1 fruit fly cellular context compared by ENCODE assay signal in the genomic region with DNA sequence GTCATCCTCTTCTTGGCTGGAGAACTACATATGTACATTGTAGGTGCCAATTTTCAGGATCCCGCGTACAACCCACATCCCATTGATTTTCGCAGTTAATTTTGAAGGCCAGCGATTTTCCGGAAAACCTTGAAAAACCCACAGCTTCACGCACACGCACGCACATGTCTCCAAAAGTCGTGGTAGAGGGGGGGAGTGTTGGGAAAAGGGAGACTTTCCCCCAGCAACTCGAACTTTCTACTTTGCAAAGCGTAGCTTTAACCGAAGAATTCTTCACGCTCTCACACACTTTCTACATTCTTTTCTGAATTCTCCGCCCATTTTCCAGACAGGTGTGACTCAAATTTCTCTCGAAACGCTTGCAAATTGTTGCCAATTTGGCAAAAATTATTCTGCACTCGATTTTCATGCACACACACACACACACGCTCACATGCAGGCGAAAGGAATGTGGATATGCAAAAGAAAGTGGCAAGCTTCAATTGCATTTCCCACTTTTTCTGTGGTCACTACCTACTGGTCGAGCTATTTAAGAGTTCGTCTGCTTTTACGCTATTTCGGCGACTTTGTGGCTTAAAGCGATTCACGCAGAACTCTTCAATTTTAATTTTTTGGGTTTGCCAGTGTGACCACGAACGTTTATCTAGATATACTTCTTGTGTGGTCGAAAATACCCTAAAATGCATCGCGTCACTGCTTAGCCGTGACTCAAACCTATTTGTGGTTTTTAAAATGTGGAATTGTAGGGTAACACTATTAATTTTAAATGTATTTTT.
TF ChIP-seq lines count a peak whose summit lies in the region.

A gene (minus strand): TSS at position 654 of the 776 bp plus-strand sequence.

TF ChIP-seq in whole organism, embryonic, 481 proteins besides CTCF, POLR2A, EP300 and RAD21 (continued from another document and continues in another):
- TF ChIP-seq CG18764 (GFP tag; optimal IDR thresholded peaks at IDR 0.05; lab: Kevin White, UChicago) (no peak), CrebB (tag; optimal IDR thresholded peaks at IDR 0.05; lab: Kevin White, UChicago) (peak; percentile 32), Bgb (GFP tag; IDR thresholded peaks at IDR 0.05; lab: Robert Waterston, UW; ENCODE audit: partially characterized antibody) (peak; percentile 43; the same call in 1 of the 2 replicates), tgo (GFP tag; IDR thresholded peaks at IDR 0.05; lab: Robert Waterston, UW) (no peak), CG31441 (GFP tag; IDR thresholded peaks at IDR 0.05; lab: Robert Waterston, UW) (no peak), tio (GFP tag; optimal IDR thresholded peaks at IDR 0.05; lab: Kevin White, UChicago) (no peak), kay (GFP tag; optimal IDR thresholded peaks at IDR 0.05; lab: Kevin White, UChicago) (no peak), CG10209 (GFP tag; optimal IDR thresholded peaks at IDR 0.05; lab: Kevin White, UChicago) (no peak), Dll (GFP tag; IDR thresholded peaks at IDR 0.05; lab: Robert Waterston, UW; ENCODE audit: partially characterized antibody) (no peak), Trl (optimal IDR thresholded peaks at IDR 0.05; lab: Kevin White, UChicago) (no peak), Trl (GFP tag; optimal IDR thresholded peaks at IDR 0.05; lab: Kevin White, UChicago) (no peak), Fer2 (tag; optimal IDR thresholded peaks at IDR 0.05; lab: Kevin White, UChicago) (no peak), CG43689 (GFP tag; IDR thresholded peaks at IDR 0.05; lab: Robert Waterston, UW) (no peak), CG16863 (GFP tag; optimal IDR thresholded peaks at IDR 0.05; lab: Kevin White, UChicago) (no peak), Rfx (GFP tag; IDR thresholded peaks at IDR 0.05; lab: Robert Waterston, UW) (0 out of 2 replicates have a peak, but pooled peaks have one; percentile 33), CG16813 (GFP tag; IDR thresholded peaks at IDR 0.05; lab: Robert Waterston, UW; ENCODE audit: partially characterized antibody) (no peak), sd (tag; optimal IDR thresholded peaks at IDR 0.05; lab: Kevin White, UChicago) (peak; percentile 87), jing (GFP tag; optimal IDR thresholded peaks at IDR 0.05; lab: Kevin White, UChicago) (no peak), MESR4 (GFP tag; optimal IDR thresholded peaks at IDR 0.05; lab: Kevin White, UChicago) (peak; percentile 95), CG11085 (GFP tag; IDR thresholded peaks at IDR 0.05; lab: Robert Waterston, UW) (no peak), CG14014 (GFP tag; IDR thresholded peaks at IDR 0.05; lab: Robert Waterston, UW) (no peak), Blimp-1 (GFP tag; optimal IDR thresholded peaks at IDR 0.05; lab: Kevin White, UChicago) (no peak), ftz-f1 (GFP tag; optimal IDR thresholded peaks at IDR 0.05; lab: Kevin White, UChicago) (no peak), CG12744 (GFP tag; optimal IDR thresholded peaks at IDR 0.05; lab: Kevin White, UChicago) (no peak), chinmo (GFP tag; IDR thresholded peaks at IDR 0.05; lab: Robert Waterston, UW; ENCODE audit: partially characterized antibody) (no peak), sisA (GFP tag; IDR thresholded peaks at IDR 0.05; lab: Robert Waterston, UW) (no peak), CG3281 (GFP tag; optimal IDR thresholded peaks at IDR 0.05; lab: Kevin White, UChicago) (no peak), D19B (GFP tag; optimal IDR thresholded peaks at IDR 0.05; lab: Kevin White, UChicago) (no peak), CG2712 (tag; optimal IDR thresholded peaks at IDR 0.05; lab: Kevin White, UChicago) (peak; percentile 56), wdn (GFP tag; IDR thresholded peaks at IDR 0.05; lab: Robert Waterston, UW) (no peak), CG2678 (tag; optimal IDR thresholded peaks at IDR 0.05; lab: Kevin White, UChicago) (no peak), odd (GFP tag; optimal IDR thresholded peaks at IDR 0.05; lab: Kevin White, UChicago) (no peak), CG3838 (GFP tag; optimal IDR thresholded peaks at IDR 0.05; lab: Kevin White, UChicago) (no peak), Doc2 (GFP tag; IDR thresholded peaks at IDR 0.05; lab: Robert Waterston, UW) (no peak), NFAT (GFP tag; IDR thresholded peaks at IDR 0.05; lab: Robert Waterston, UW) (no peak), CG2116 (GFP tag; optimal IDR thresholded peaks at IDR 0.05; lab: Kevin White, UChicago) (peak; percentile 58), CG11723 (GFP tag; optimal IDR thresholded peaks at IDR 0.05; lab: Kevin White, UChicago) (no peak), CG6791 (GFP tag; IDR thresholded peaks at IDR 0.05; lab: Robert Waterston, UW; ENCODE audit: partially characterized antibody) (no peak), bab2 (GFP tag; optimal IDR thresholded peaks at IDR 0.05; lab: Kevin White, UChicago) (no peak), tll (GFP tag; optimal IDR thresholded peaks at IDR 0.05; lab: Kevin White, UChicago) (peak in 1 of 2 experiments; percentile 16), trem (tag; optimal IDR thresholded peaks at IDR 0.05; lab: Kevin White, UChicago) (peak; percentile 80), esg (GFP tag; conservative IDR thresholded peaks at IDR 0.05; lab: Robert Waterston, UW) (no peak), disco-r (GFP tag; optimal IDR thresholded peaks at IDR 0.05; lab: Kevin White, UChicago) (no peak), hkb (optimal IDR thresholded peaks at IDR 0.05; lab: Kevin White, UChicago) (peak; percentile 8), hkb (GFP tag; IDR thresholded peaks at IDR 0.05; lab: Robert Waterston, UW) (no peak), CG18599 (GFP tag; optimal IDR thresholded peaks at IDR 0.05; lab: Kevin White, UChicago) (no peak), Dip2 (GFP tag; IDR thresholded peaks at IDR 0.05; lab: Robert Waterston, UW) (no peak), sima (GFP tag; optimal IDR thresholded peaks at IDR 0.05; lab: Kevin White, UChicago) (no peak), CG12219 (GFP tag; optimal IDR thresholded peaks at IDR 0.05; lab: Kevin White, UChicago) (no peak), Bdp1 (GFP tag; optimal IDR thresholded peaks at IDR 0.05; lab: Kevin White, UChicago) (no peak), Mad (GFP tag; optimal IDR thresholded peaks at IDR 0.05; lab: Kevin White, UChicago) (no peak), Hr78 (GFP tag; optimal IDR thresholded peaks at IDR 0.05; lab: Kevin White, UChicago) (no peak), CG4404 (GFP tag; IDR thresholded peaks at IDR 0.05; lab: Robert Waterston, UW) (no peak), pros (GFP tag; optimal IDR thresholded peaks at IDR 0.05; lab: Kevin White, UChicago) (no peak), HLH4C (GFP tag; IDR thresholded peaks at IDR 0.05; lab: Robert Waterston, UW; ENCODE audit: partially characterized antibody) (0 out of 3 replicates have a peak, but pooled peaks have one; percentile 31), gro (GFP tag; optimal IDR thresholded peaks at IDR 0.05; lab: Kevin White, UChicago) (no peak), CG17829 (tag; optimal IDR thresholded peaks at IDR 0.05; lab: Kevin White, UChicago) (peak; percentile 63), slp2 (GFP tag; optimal IDR thresholded peaks at IDR 0.05; lab: Kevin White, UChicago) (no peak), CG7357 (GFP tag; IDR thresholded peaks at IDR 0.05; lab: Robert Waterston, UW) (no peak), CG8478 (optimal IDR thresholded peaks at IDR 0.05; lab: Kevin White, UChicago) (no peak), Taf1 (GFP tag; IDR thresholded peaks at IDR 0.05; lab: Robert Waterston, UW) (no peak), E2f1 (GFP tag; IDR thresholded peaks at IDR 0.05; lab: Robert Waterston, UW) (no peak), CG7271 (tag; optimal IDR thresholded peaks at IDR 0.05; lab: Kevin White, UChicago) (no peak), crp (GFP tag; optimal IDR thresholded peaks at IDR 0.05; lab: Kevin White, UChicago) (no peak), CG8388 (GFP tag; optimal IDR thresholded peaks at IDR 0.05; lab: Kevin White, UChicago) (no peak), slbo (GFP tag; IDR thresholded peaks at IDR 0.05; lab: Robert Waterston, UW) (no peak), rib (GFP tag; IDR thresholded peaks at IDR 0.05; lab: Robert Waterston, UW) (no peak), CG17385 (GFP tag; optimal IDR thresholded peaks at IDR 0.05; lab: Kevin White, UChicago) (no peak), CG33213 (GFP tag; optimal IDR thresholded peaks at IDR 0.05; lab: Kevin White, UChicago) (peak; percentile 71), CG13296 (GFP tag; optimal IDR thresholded peaks at IDR 0.05; lab: Kevin White, UChicago) (no peak), Jarid2 (GFP tag; optimal IDR thresholded peaks at IDR 0.05; lab: Kevin White, UChicago) (peak; percentile 31), row (GFP tag; IDR thresholded peaks at IDR 0.05; lab: Robert Waterston, UW) (peak; percentile 31; the same call in 1 of the 3 replicates), dpn (GFP tag; optimal IDR thresholded peaks at IDR 0.05; lab: Kevin White, UChicago) (peak in 1 of 2 experiments; percentile 2), NK7.1 (GFP tag; optimal IDR thresholded peaks at IDR 0.05; lab: Kevin White, UChicago) (no peak), pita (GFP tag; optimal IDR thresholded peaks at IDR 0.05; lab: Kevin White, UChicago) (peak; percentile 73), Fer1 (GFP tag; optimal IDR thresholded peaks at IDR 0.05; lab: Kevin White, UChicago) (no peak), Max (GFP tag; optimal IDR thresholded peaks at IDR 0.05; lab: Kevin White, UChicago) (peak; percentile 40), CG9215 (GFP tag; IDR thresholded peaks at IDR 0.05; lab: Robert Waterston, UW) (no peak), Vsx1 (GFP tag; optimal IDR thresholded peaks at IDR 0.05; lab: Kevin White, UChicago) (no peak), B-H2 (GFP tag; optimal IDR thresholded peaks at IDR 0.05; lab: Kevin White, UChicago) (peak; percentile 24), CG6654 (GFP tag; optimal IDR thresholded peaks at IDR 0.05; lab: Kevin White, UChicago) (no peak), zfh2 (GFP tag; optimal IDR thresholded peaks at IDR 0.05; lab: Kevin White, UChicago) (no peak), CG8944 (GFP tag; optimal IDR thresholded peaks at IDR 0.05; lab: Kevin White, UChicago) (no peak), lab (GFP tag; optimal IDR thresholded peaks at IDR 0.05; lab: Kevin White, UChicago) (no peak), nmo (GFP tag; optimal IDR thresholded peaks at IDR 0.05; lab: Kevin White, UChicago) (peak; percentile 67), nerfin-2 (GFP tag; IDR thresholded peaks at IDR 0.05; lab: Robert Waterston, UW; ENCODE audit: partially characterized antibody) (no peak), Dbx (GFP tag; IDR thresholded peaks at IDR 0.05; lab: Robert Waterston, UW) (no peak), Ravus (GFP tag; IDR thresholded peaks at IDR 0.05; lab: Robert Waterston, UW) (no peak), onecut (GFP tag; IDR thresholded peaks at IDR 0.05; lab: Robert Waterston, UW) (no peak), sug (tag; optimal IDR thresholded peaks at IDR 0.05; lab: Kevin White, UChicago) (peak; percentile 100), Antp (GFP tag; optimal IDR thresholded peaks at IDR 0.05; lab: Kevin White, UChicago) (no peak), CG30403 (GFP tag; optimal IDR thresholded peaks at IDR 0.05; lab: Kevin White, UChicago) (no peak), Usf (GFP tag; optimal IDR thresholded peaks at IDR 0.05; lab: Kevin White, UChicago) (no peak), HLHmδ (GFP tag; optimal IDR thresholded peaks at IDR 0.05; lab: Kevin White, UChicago) (no peak), cg (GFP tag; optimal IDR thresholded peaks at IDR 0.05; lab: Kevin White, UChicago) (peak; percentile 79), CG1603 (tag; optimal IDR thresholded peaks at IDR 0.05; lab: Kevin White, UChicago) (peak; percentile 68), CG30020 (tag; optimal IDR thresholded peaks at IDR 0.05; lab: Kevin White, UChicago) (peak; percentile 35), gfzf (GFP tag; optimal IDR thresholded peaks at IDR 0.05; lab: Kevin White, UChicago) (peak; percentile 99), Sox100B (GFP tag; optimal IDR thresholded peaks at IDR 0.05; lab: Kevin White, UChicago) (no peak), CG15514 (GFP tag; optimal IDR thresholded peaks at IDR 0.05; lab: Kevin White, UChicago) (peak; percentile 79), NC2α (GFP tag; optimal IDR thresholded peaks at IDR 0.05; lab: Kevin White, UChicago) (no peak), hth (optimal IDR thresholded peaks at IDR 0.05; lab: Kevin White, UChicago) (no peak), CG11560 (tag; IDR thresholded peaks at IDR 0.05; lab: Robert Waterston, UW) (no peak), otp (GFP tag; IDR thresholded peaks at IDR 0.05; lab: Robert Waterston, UW) (no peak), Meics (GFP tag; optimal IDR thresholded peaks at IDR 0.05; lab: Kevin White, UChicago) (no peak), CG31224 (GFP tag; IDR thresholded peaks at IDR 0.05; lab: Robert Waterston, UW) (no peak), Rx (GFP tag; IDR thresholded peaks at IDR 0.05; lab: Robert Waterston, UW) (no peak), CG10565 (GFP tag; optimal IDR thresholded peaks at IDR 0.05; lab: Kevin White, UChicago) (no peak), CG16815 (GFP tag; optimal IDR thresholded peaks at IDR 0.05; lab: Kevin White, UChicago) (no peak), CG3163 (GFP tag; optimal IDR thresholded peaks at IDR 0.05; lab: Kevin White, UChicago) (no peak), ewg (GFP tag; optimal IDR thresholded peaks at IDR 0.05; lab: Kevin White, UChicago) (peak; percentile 31), HLH54F (GFP tag; optimal IDR thresholded peaks at IDR 0.05; lab: Kevin White, UChicago) (no peak), cas (GFP tag; IDR thresholded peaks at IDR 0.05; lab: Robert Waterston, UW) (no peak), tna (GFP tag; IDR thresholded peaks at IDR 0.05; lab: Robert Waterston, UW; ENCODE audit: partially characterized antibody) (no peak), H2.0 (GFP tag; IDR thresholded peaks at IDR 0.05; lab: Robert Waterston, UW) (no peak), CG34422 (GFP tag; IDR thresholded peaks at IDR 0.05; lab: Robert Waterston, UW) (no peak; the same call in 2 of the 3 replicates), wek (GFP tag; optimal IDR thresholded peaks at IDR 0.05; lab: Kevin White, UChicago) (no peak), Sry-δ (GFP tag; optimal IDR thresholded peaks at IDR 0.05; lab: Kevin White, UChicago) (peak; percentile 35), CG3995 (GFP tag; optimal IDR thresholded peaks at IDR 0.05; lab: Kevin White, UChicago) (peak; percentile 58), zen (tag; optimal IDR thresholded peaks at IDR 0.05; lab: Kevin White, UChicago) (peak; percentile 53), CG6854 (GFP tag; optimal IDR thresholded peaks at IDR 0.05; lab: Kevin White, UChicago) (no peak), Dref (GFP tag; IDR thresholded peaks at IDR 0.05; lab: Robert Waterston, UW) (peak; percentile 49), gsb-n (tag; optimal IDR thresholded peaks at IDR 0.05; lab: Kevin White, UChicago) (peak; percentile 45), HmgD (GFP tag; optimal IDR thresholded peaks at IDR 0.05; lab: Kevin White, UChicago) (peak; percentile 20), Dad (GFP tag; optimal IDR thresholded peaks at IDR 0.05; lab: Kevin White, UChicago) (no peak), Poxn (GFP tag; IDR thresholded peaks at IDR 0.05; lab: Robert Waterston, UW) (no peak), CG17361 (GFP tag; IDR thresholded peaks at IDR 0.05; lab: Robert Waterston, UW) (no peak)
